Fruit fly (Drosophila melanogaster): ENCODE results near the gene Myc.

Gene Myc

DNA sequence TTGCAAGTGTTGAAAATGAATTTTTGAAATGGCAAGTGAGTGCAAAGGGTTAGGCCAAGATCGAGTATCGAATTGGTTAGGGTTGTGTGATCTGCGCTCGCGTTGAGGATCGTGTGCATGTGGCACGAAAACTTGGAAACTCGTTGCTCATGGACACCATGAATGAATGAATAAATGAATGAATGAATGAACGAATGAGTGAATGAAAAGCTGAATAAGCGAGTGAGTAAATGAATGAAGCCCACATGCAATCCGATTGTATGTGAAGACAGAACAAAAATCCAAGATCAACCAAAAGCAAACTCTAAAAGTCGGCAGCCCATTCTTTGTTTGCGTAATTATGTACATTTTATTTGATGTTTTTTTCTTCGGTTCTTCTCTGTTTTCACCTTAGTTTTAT lies 31.7 kb downstream of the Myc start:
- TF ChIP-seq Ets21C (GFP tag; optimal IDR thresholded peaks at IDR 0.05) (no peak), Eip78C (GFP tag) (peak; percentile 5)

DNA sequence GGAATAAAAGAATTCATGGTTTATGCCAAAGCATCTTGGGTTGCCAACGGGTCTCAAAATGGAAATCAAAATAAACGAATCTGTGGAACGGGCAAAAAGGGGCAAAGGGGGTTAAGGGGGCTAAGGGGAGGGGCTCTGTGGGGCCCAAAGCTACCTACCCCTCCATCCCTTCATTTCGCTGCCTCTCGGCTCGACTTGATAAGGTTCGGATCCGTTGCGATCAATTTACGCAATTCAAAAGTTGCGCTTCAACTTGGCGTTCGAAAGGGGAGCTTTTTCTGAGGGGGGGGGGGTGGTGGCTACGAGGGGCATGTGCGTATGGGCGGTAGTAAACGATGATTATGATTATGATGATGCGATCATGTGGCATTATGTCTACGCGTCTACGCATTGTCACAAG lies 32.5 kb downstream of the Myc start:
- TF ChIP-seq dsx (GFP tag; optimal IDR thresholded peaks at IDR 0.05; ENCODE audit: poor library complexity, severe bottlenecking) (no peak), Sox102F (GFP tag; optimal IDR thresholded peaks at IDR 0.05) (no peak), Eip78C (GFP tag) (no peak), CG6276 (GFP tag; optimal IDR thresholded peaks at IDR 0.05) (no peak), CG6854 (GFP tag; optimal IDR thresholded peaks at IDR 0.05) (no peak), CG34406 (GFP tag; optimal IDR thresholded peaks at IDR 0.05) (no peak), net (GFP tag; optimal IDR thresholded peaks at IDR 0.05) (no peak), vri (GFP tag; optimal IDR thresholded peaks at IDR 0.05) (no peak), salr (GFP tag; optimal IDR thresholded peaks at IDR 0.05) (no peak)

DNA sequence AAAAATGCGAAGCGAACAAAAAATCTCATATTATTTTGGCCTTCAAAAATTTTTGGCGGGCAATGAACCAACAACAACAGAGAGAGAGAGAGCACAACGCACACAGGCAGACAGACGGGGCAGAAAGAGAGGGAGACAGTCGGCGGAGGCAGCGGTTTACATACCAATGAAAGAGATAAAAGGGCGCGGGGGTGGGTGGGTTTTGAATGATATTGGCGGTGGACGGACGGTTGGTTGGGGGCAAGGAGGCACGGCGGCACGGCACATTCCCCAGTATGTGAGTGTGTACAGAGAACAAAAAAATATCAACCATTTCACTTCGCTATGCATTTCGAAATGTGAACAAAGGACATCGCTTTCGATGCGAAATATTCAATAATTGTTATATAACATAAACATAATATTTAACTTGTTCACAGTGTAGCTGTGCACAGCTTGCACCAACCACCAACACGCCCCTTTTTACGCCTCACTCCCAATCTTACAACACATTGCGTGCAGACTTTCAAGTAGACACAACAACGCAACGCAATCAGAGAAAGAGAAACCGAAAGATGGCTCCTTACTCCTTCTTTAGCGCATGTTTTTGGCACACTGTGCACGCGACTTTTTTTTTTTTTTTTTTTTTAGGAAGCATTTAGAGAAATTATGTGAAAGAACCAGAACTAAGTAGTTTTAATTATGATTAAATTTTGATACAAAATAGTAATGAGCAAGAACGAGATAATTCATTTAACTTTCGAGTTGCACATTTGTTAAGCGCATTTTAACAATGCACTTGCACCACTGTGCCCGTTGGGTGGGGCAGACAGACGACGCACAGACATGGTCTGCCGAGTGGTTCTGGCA lies 35.0 kb downstream of the Myc start:
- TF ChIP-seq CG8632 (GFP tag; optimal IDR thresholded peaks at IDR 0.05) (peak; percentile 69), pdm3 (GFP tag; optimal IDR thresholded peaks at IDR 0.05) (peak; percentile 83), topi (GFP tag; optimal IDR thresholded peaks at IDR 0.05) (peak; percentile 89), fd59A (GFP tag; optimal IDR thresholded peaks at IDR 0.05) (peak; percentile 51), CG16779 (tag; optimal IDR thresholded peaks at IDR 0.05) (peak; percentile 19), Ets96B (tag; optimal IDR thresholded peaks at IDR 0.05) (peak; percentile 56), OdsH (GFP tag; optimal IDR thresholded peaks at IDR 0.05) (peak; percentile 81), net (GFP tag; optimal IDR thresholded peaks at IDR 0.05) (peak; percentile 27), Sox14 (GFP tag; optimal IDR thresholded peaks at IDR 0.05) (peak; percentile 79), CG3032 (tag; optimal IDR thresholded peaks at IDR 0.05) (peak; percentile 40), Sox102F (GFP tag; optimal IDR thresholded peaks at IDR 0.05) (peak; percentile 86), CG15336 (GFP tag; IDR thresholded peaks at IDR 0.05) (peak; percentile 47), CG34406 (GFP tag; optimal IDR thresholded peaks at IDR 0.05) (peak; percentile 78), CG11762 (GFP tag; optimal IDR thresholded peaks at IDR 0.05; ENCODE audit: insufficient read depth) (peak; percentile 64), CG9139 (GFP tag; optimal IDR thresholded peaks at IDR 0.05) (peak; percentile 8), CG6808 (GFP tag; optimal IDR thresholded peaks at IDR 0.05) (peak; percentile 40), Eip78C (GFP tag) (peak; percentile 92), CG6276 (GFP tag; optimal IDR thresholded peaks at IDR 0.05) (no peak), Hr38 (GFP tag; optimal IDR thresholded peaks at IDR 0.05) (no peak), CG32006 (GFP tag; optimal IDR thresholded peaks at IDR 0.05) (peak; percentile 37), CG8319 (GFP tag; optimal IDR thresholded peaks at IDR 0.05) (peak; percentile 50), CG1621 (tag; optimal IDR thresholded peaks at IDR 0.05) (peak; percentile 70), Lpt (GFP tag; optimal IDR thresholded peaks at IDR 0.05) (peak; percentile 50), spab (GFP tag; optimal IDR thresholded peaks at IDR 0.05) (peak; percentile 14), Hr39 (GFP tag; optimal IDR thresholded peaks at IDR 0.05) (peak; percentile 84), CG11902 (GFP tag; optimal IDR thresholded peaks at IDR 0.05) (peak; percentile 53), fd85E (GFP tag; optimal IDR thresholded peaks at IDR 0.05) (peak; percentile 28), Eip93F (GFP tag; optimal IDR thresholded peaks at IDR 0.05) (peak; percentile 58), CG10669 (GFP tag; optimal IDR thresholded peaks at IDR 0.05) (peak; percentile 40), eg (GFP tag; IDR thresholded peaks at IDR 0.05) (no peak), CG31627 (GFP tag; optimal IDR thresholded peaks at IDR 0.05) (peak; percentile 84), svp (GFP tag) (peak; percentile 93), CG6792 (GFP tag; optimal IDR thresholded peaks at IDR 0.05) (peak; percentile 72), CG11294 (GFP tag; IDR thresholded peaks at IDR 0.05) (no peak), CG8119 (GFP tag; IDR thresholded peaks at IDR 0.05) (0 out of 3 replicates have a peak, but pooled peaks have one; percentile 44), CG7368 (GFP tag; optimal IDR thresholded peaks at IDR 0.05) (peak; percentile 43), ss (GFP tag; optimal IDR thresholded peaks at IDR 0.05) (peak; percentile 53 to 88), dsx (GFP tag; optimal IDR thresholded peaks at IDR 0.05; ENCODE audit: poor library complexity, severe bottlenecking) (no peak), Smox (GFP tag; optimal IDR thresholded peaks at IDR 0.05) (peak; percentile 82), Met (GFP tag; optimal IDR thresholded peaks at IDR 0.05) (peak; percentile 85), Blimp-1 (GFP tag; optimal IDR thresholded peaks at IDR 0.05) (peak; percentile 29)

Data from whole organism, prepupa.